Fruit fly (Drosophila melanogaster): ENCODE measurements around the gene JYalpha.

The JYalpha gene

dm6 chr4:43179-43935 lies 42.7 kb downstream of the JYalpha start, which contains the start of gene PlexB (continued):
- TF ChIP-seq cwo (GFP tag; optimal IDR thresholded peaks at IDR 0.05), result no peak
- TF ChIP-seq CG12391 (tag; optimal IDR thresholded peaks at IDR 0.05), result no peak
- peak; percentile 42; the same call in 1 of the 2 replicates for TF ChIP-seq CG2129 (GFP tag; IDR thresholded peaks at IDR 0.05; ENCODE audit: partially characterized antibody)
- TF ChIP-seq crp (GFP tag; optimal IDR thresholded peaks at IDR 0.05), result no peak
- TF ChIP-seq Ets97D (GFP tag; optimal IDR thresholded peaks at IDR 0.05), result peak; percentile 60
- TF ChIP-seq Optix (GFP tag; IDR thresholded peaks at IDR 0.05), result no peak
- TF ChIP-seq CG14710 (tag; optimal IDR thresholded peaks at IDR 0.05), result peak; percentile 72
- TF ChIP-seq HLH3B (GFP tag; IDR thresholded peaks at IDR 0.05), result no peak
- TF ChIP-seq Bgb (GFP tag; IDR thresholded peaks at IDR 0.05; ENCODE audit: partially characterized antibody), result peak; percentile 94
- TF ChIP-seq bowl (GFP tag; IDR thresholded peaks at IDR 0.05), result no peak
- no peak for TF ChIP-seq CG18599 (GFP tag; optimal IDR thresholded peaks at IDR 0.05)
- peak; percentile 90 for TF ChIP-seq knrl (GFP tag; IDR thresholded peaks at IDR 0.05; ENCODE audit: partially characterized antibody)
- TF ChIP-seq Scr (GFP tag; IDR thresholded peaks at IDR 0.05; ENCODE audit: partially characterized antibody), result peak; percentile 84
- no peak for TF ChIP-seq scrt (GFP tag; optimal IDR thresholded peaks at IDR 0.05)
- no peak for TF ChIP-seq CG8765 (GFP tag; IDR thresholded peaks at IDR 0.05)
- TF ChIP-seq CG18476 (GFP tag; optimal IDR thresholded peaks at IDR 0.05), result no peak
- TF ChIP-seq Bdp1 (GFP tag; optimal IDR thresholded peaks at IDR 0.05), result no peak
- no peak for TF ChIP-seq org-1 (GFP tag; optimal IDR thresholded peaks at IDR 0.05)
- no peak for TF ChIP-seq CG12155 (GFP tag; optimal IDR thresholded peaks at IDR 0.05)
- TF ChIP-seq vnd (GFP tag; IDR thresholded peaks at IDR 0.05; ENCODE audit: partially characterized antibody), result peak; percentile 86
- TF ChIP-seq CG13287 (GFP tag; IDR thresholded peaks at IDR 0.05; ENCODE audit: partially characterized antibody), result peak; percentile 74
- no peak for TF ChIP-seq CG4854 (GFP tag; optimal IDR thresholded peaks at IDR 0.05)
- peak; percentile 98 for TF ChIP-seq CG1603 (tag; optimal IDR thresholded peaks at IDR 0.05)
- no peak for TF ChIP-seq grn (GFP tag; optimal IDR thresholded peaks at IDR 0.05)
- no peak for TF ChIP-seq CG8478 (optimal IDR thresholded peaks at IDR 0.05)
- TF ChIP-seq kay (GFP tag; optimal IDR thresholded peaks at IDR 0.05), result no peak
- no peak for TF ChIP-seq dysf (GFP tag; IDR thresholded peaks at IDR 0.05)
- no peak for TF ChIP-seq Antp (GFP tag; optimal IDR thresholded peaks at IDR 0.05)
- peak; percentile 43 for TF ChIP-seq CG9876 (GFP tag; optimal IDR thresholded peaks at IDR 0.05)
- peak; percentile 4 for TF ChIP-seq CG17829 (tag; optimal IDR thresholded peaks at IDR 0.05)
- TF ChIP-seq CG11247 (GFP tag; IDR thresholded peaks at IDR 0.05), result no peak
- no peak for TF ChIP-seq CrebB (tag; optimal IDR thresholded peaks at IDR 0.05)
- no peak for TF ChIP-seq run (tag; optimal IDR thresholded peaks at IDR 0.05)
- no peak for TF ChIP-seq CTCF (GFP tag; optimal IDR thresholded peaks at IDR 0.05)
- no peak for TF ChIP-seq CG11560 (tag; IDR thresholded peaks at IDR 0.05)
- TF ChIP-seq Xbp1 (GFP tag; optimal IDR thresholded peaks at IDR 0.05), result peak; percentile 43
- TF ChIP-seq Sox102F (GFP tag; optimal IDR thresholded peaks at IDR 0.05), result no peak
- TF ChIP-seq Hsf (GFP tag; optimal IDR thresholded peaks at IDR 0.05), result no peak
- no peak for TF ChIP-seq Doc2 (GFP tag; IDR thresholded peaks at IDR 0.05)
- TF ChIP-seq Myb (GFP tag; optimal IDR thresholded peaks at IDR 0.05), result peak; percentile 21
- TF ChIP-seq TFAM (GFP tag; optimal IDR thresholded peaks at IDR 0.05), result no peak
- TF ChIP-seq Mrtf (GFP tag; IDR thresholded peaks at IDR 0.05), result no peak
- peak; percentile 93 for TF ChIP-seq BEAF-32 (GFP tag; optimal IDR thresholded peaks at IDR 0.05)
- no peak for TF ChIP-seq stwl (tag; optimal IDR thresholded peaks at IDR 0.05)
- TF ChIP-seq CG2712 (tag; optimal IDR thresholded peaks at IDR 0.05), result peak; percentile 26
- TF ChIP-seq CG5245 (GFP tag; optimal IDR thresholded peaks at IDR 0.05), result no peak
- TF ChIP-seq sc (optimal IDR thresholded peaks at IDR 0.05), result no peak
- TF ChIP-seq sc (GFP tag; optimal IDR thresholded peaks at IDR 0.05), result no peak
- peak; percentile 25 for TF ChIP-seq CG12299 (tag; optimal IDR thresholded peaks at IDR 0.05)
- no peak for TF ChIP-seq wdn (GFP tag; IDR thresholded peaks at IDR 0.05)
- TF ChIP-seq eyg (GFP tag; optimal IDR thresholded peaks at IDR 0.05), result no peak

All from whole organism, embryonic.